Worm (Caenorhabditis elegans) whole organism, young adult: Measurements from ENCODE around the gene srxa-10.

ENCODE experiments used
- B0035.1 ChIP-seq: sonication (generic microtip); optimal IDR thresholded peaks from 2 replicates; lab custom pipeline; 2016; ENCODE audit warnings: missing genetic modification characterization, mild to moderate bottlenecking, missing compliant biosample characterization, missing genotype, missing genetic modification reagents
- C17E4.6 ChIP-seq: fragments of 200-800 bp; sonication (Bioruptor generic); IDR thresholded peaks from 2 replicates; pipeline ENCODE4 v1.3.6; 2022; ENCODE audit warnings: missing genetic modification reagents, missing genetic modification characterization, missing compliant biosample characterization
- F33H1.4 ChIP-seq: fragments of 200-800 bp; sonication (Bioruptor generic); IDR thresholded peaks from 2 replicates; pipeline ENCODE4 v1.3.6; 2022; ENCODE audit warnings: missing genetic modification reagents, missing genetic modification characterization, missing compliant biosample characterization
- F37B4.10 ChIP-seq: fragments of 200-800 bp; sonication (Bioruptor generic); IDR thresholded peaks from 2 replicates; pipeline ENCODE4 v1.3.6; 2022; ENCODE audit warnings: missing genetic modification characterization, missing compliant biosample characterization
- K11D2.4 ChIP-seq: fragments of 200-800 bp; sonication (Bioruptor generic); IDR thresholded peaks from 2 replicates; pipeline ENCODE4 v1.3.6; 2022; ENCODE audit warnings: missing genetic modification reagents, missing genetic modification characterization, missing compliant biosample characterization
- K12H6.12 ChIP-seq: fragments of 200-800 bp; sonication (Bioruptor generic); optimal IDR thresholded peaks from 2 replicates; lab custom pipeline; 2018; ENCODE audit warnings: mild to moderate bottlenecking, missing genetic modification characterization, missing compliant biosample characterization
- T07F8.4 ChIP-seq: sonication (generic microtip); optimal IDR thresholded peaks from 2 replicates; lab custom pipeline; 2016; ENCODE audit warnings: mild to moderate bottlenecking, missing genetic modification characterization, moderate library complexity, missing compliant biosample characterization
- Y53G8AR.9 ChIP-seq: fragments of 200-800 bp; sonication (Bioruptor generic); conservative IDR thresholded peaks from 2 replicates; pipeline ENCODE4 v1.3.6; 2022; ENCODE audit warnings: missing genetic modification reagents, missing genetic modification characterization, missing compliant biosample characterization
- Y67H2A.10 ChIP-seq: fragments of 200-800 bp; sonication (Bioruptor generic); conservative IDR thresholded peaks from 2 replicates; pipeline ENCODE4 v1.3.6; 2022; ENCODE audit warnings: missing genetic modification reagents, missing genetic modification characterization, missing compliant biosample characterization
- akir-1 ChIP-seq: fragments of 200-800 bp; sonication (Bioruptor generic); optimal IDR thresholded peaks from 2 replicates; lab custom pipeline; 2018; ENCODE audit warnings: mild to moderate bottlenecking, missing genetic modification characterization, moderate library complexity, missing compliant biosample characterization
- attf-3 ChIP-seq: fragments of 200-800 bp; sonication (Bioruptor generic); conservative IDR thresholded peaks from 2 replicates; pipeline ENCODE4 v1.3.6; 2022; ENCODE audit warnings: missing genetic modification reagents, missing genetic modification characterization, missing compliant biosample characterization
- bed-2 ChIP-seq: fragments of 200-800 bp; sonication (Bioruptor generic); IDR thresholded peaks from 2 replicates; pipeline ENCODE4 v1.3.6; 2022; ENCODE audit warnings: missing genetic modification reagents, missing genetic modification characterization, missing compliant biosample characterization
- ccch-3 ChIP-seq: fragments of 200-800 bp; sonication (Bioruptor generic); optimal IDR thresholded peaks from 2 replicates; lab custom pipeline; 2018; ENCODE audit warnings: mild to moderate bottlenecking, missing genetic modification characterization, missing compliant biosample characterization
- cebp-2 ChIP-seq: fragments of 200-800 bp; sonication (Bioruptor generic); IDR thresholded peaks from 2 replicates; pipeline ENCODE4 v1.3.6; 2022; ENCODE audit warnings: missing genetic modification characterization, missing compliant biosample characterization
- ceh-100 ChIP-seq: fragments of 200-800 bp; sonication (Bioruptor generic); IDR thresholded peaks from 2 replicates; pipeline ENCODE4 v1.3.6; 2022; ENCODE audit warnings: missing genetic modification reagents, missing genetic modification characterization, missing compliant biosample characterization
- ceh-27 ChIP-seq: fragments of 200-800 bp; sonication (Bioruptor generic); optimal IDR thresholded peaks from 2 replicates; lab custom pipeline; 2018; ENCODE audit warnings: mild to moderate bottlenecking, missing genetic modification characterization, moderate library complexity, missing compliant biosample characterization
- ceh-40 ChIP-seq: fragments of 200-800 bp; sonication (Bioruptor generic); IDR thresholded peaks from 2 replicates; pipeline ENCODE4 v1.3.6; 2022; ENCODE audit warnings: missing genetic modification characterization, missing compliant biosample characterization
- ceh-79 ChIP-seq: sonication (generic microtip); optimal IDR thresholded peaks from 2 replicates; lab custom pipeline; 2017; ENCODE audit warnings: mild to moderate bottlenecking, missing genetic modification characterization, missing compliant biosample characterization
- die-1 ChIP-seq: sonication (generic microtip); optimal IDR thresholded peaks from 2 replicates; lab custom pipeline; 2016; ENCODE audit warnings: missing genotype, mild to moderate bottlenecking, missing genetic modification characterization, missing compliant biosample characterization
- dox-1 ChIP-seq: fragments of 200-800 bp; sonication (Bioruptor generic); IDR thresholded peaks from 2 replicates; pipeline ENCODE4 v1.3.6; 2022; ENCODE audit warnings: missing genetic modification reagents, missing genetic modification characterization, missing compliant biosample characterization
- dpff-1 ChIP-seq: sonication (generic microtip); optimal IDR thresholded peaks from 2 replicates; lab custom pipeline; 2017; ENCODE audit warnings: mild to moderate bottlenecking, missing genetic modification characterization, missing compliant biosample characterization
- efl-1 ChIP-seq: fragments of 150-350 bp; optimal IDR thresholded peaks from 2 replicates; lab custom pipeline; 2014; ENCODE audit warnings: missing biosample characterization, missing genetic modification reagents, missing genetic modification characterization
- egl-44 ChIP-seq: fragments of 200-800 bp; sonication (Bioruptor generic); IDR thresholded peaks from 2 replicates; pipeline ENCODE4 v1.3.6; 2022; ENCODE audit warnings: missing genetic modification reagents, missing genetic modification characterization, missing compliant biosample characterization
- ekl-4 ChIP-seq: fragments of 200-800 bp; sonication (Bioruptor generic); IDR thresholded peaks from 2 replicates; pipeline ENCODE4 v1.3.6; 2022; ENCODE audit warnings: missing genetic modification reagents, missing genetic modification characterization, missing compliant biosample characterization
- ets-4 ChIP-seq: fragments of 200-800 bp; sonication (Bioruptor generic); optimal IDR thresholded peaks from 2 replicates; lab custom pipeline; 2018; ENCODE audit warnings: mild to moderate bottlenecking, missing genetic modification characterization, missing compliant biosample characterization
- fkh-3 ChIP-seq: sonication (generic microtip); optimal IDR thresholded peaks from 2 replicates; lab custom pipeline; 2016; ENCODE audit warnings: mild to moderate bottlenecking, missing genetic modification characterization, missing compliant biosample characterization
- hlh-12 ChIP-seq: sonication (generic microtip); optimal IDR thresholded peaks from 2 replicates; lab custom pipeline; 2016; ENCODE audit warnings: missing genetic modification characterization, missing compliant biosample characterization
- hlh-26 ChIP-seq: fragments of 200-800 bp; sonication (Bioruptor generic); conservative IDR thresholded peaks from 2 replicates; pipeline ENCODE4 v1.3.6; 2022; ENCODE audit warnings: missing genetic modification reagents, missing genetic modification characterization, missing compliant biosample characterization
- hmg-20 ChIP-seq: fragments of 200-800 bp; sonication (Bioruptor generic); IDR thresholded peaks from 2 replicates; pipeline ENCODE4 v1.3.6; 2022; ENCODE audit warnings: missing genetic modification reagents, missing genetic modification characterization, missing compliant biosample characterization
- hsf-1 ChIP-seq: fragments of 200-800 bp; sonication (Bioruptor generic); IDR thresholded peaks from 2 replicates; pipeline ENCODE4 v1.3.6; 2022; ENCODE audit warnings: missing genetic modification reagents, missing genetic modification characterization, missing compliant biosample characterization
- lag-1 ChIP-seq: fragments of 200-800 bp; sonication (Bioruptor generic); IDR thresholded peaks from 2 replicates; pipeline ENCODE4 v1.3.6; 2022; ENCODE audit warnings: missing genetic modification reagents, missing genetic modification characterization, missing compliant biosample characterization
- lin-26 ChIP-seq: fragments of 200-800 bp; sonication (Bioruptor generic); IDR thresholded peaks from 2 replicates; pipeline ENCODE4 v1.3.6; 2022; ENCODE audit warnings: missing genetic modification reagents, missing genetic modification characterization, missing compliant biosample characterization
- lin-40 ChIP-seq: sonication (generic microtip); optimal IDR thresholded peaks from 2 replicates; lab custom pipeline; 2016; ENCODE audit warnings: missing genetic modification characterization, mild to moderate bottlenecking, missing compliant biosample characterization, missing genotype, missing genetic modification reagents
- lin-54 ChIP-seq: fragments of 200-800 bp; sonication (Bioruptor generic); optimal IDR thresholded peaks from 2 replicates; lab custom pipeline; 2018; ENCODE audit warnings: mild to moderate bottlenecking, missing genetic modification characterization, missing compliant biosample characterization
- lsy-27 ChIP-seq: sonication (generic microtip); optimal IDR thresholded peaks from 2 replicates; lab custom pipeline; 2017; ENCODE audit warnings: missing genetic modification characterization, mild to moderate bottlenecking, missing compliant biosample characterization, antibody characterized with exemption, missing genotype, borderline replicate concordance; ENCODE audit not compliant: insufficient read depth
- mel-28 ChIP-seq: sonication (generic microtip); optimal IDR thresholded peaks from 2 replicates; lab custom pipeline; 2016; ENCODE audit warnings: borderline replicate concordance, mild to moderate bottlenecking, missing genetic modification characterization, missing compliant biosample characterization
- mes-4 ChIP-seq: sonication (generic microtip); optimal IDR thresholded peaks from 2 replicates; lab custom pipeline; 2016; ENCODE audit warnings: missing genotype, missing genetic modification characterization, missing compliant biosample characterization
- mxl-1 ChIP-seq: sonication (generic microtip); optimal IDR thresholded peaks from 2 replicates; lab custom pipeline; 2016; ENCODE audit warnings: missing genetic modification characterization, missing compliant biosample characterization
- nfyb-1 ChIP-seq: fragments of 200-800 bp; sonication (Bioruptor generic); IDR thresholded peaks from 2 replicates; pipeline ENCODE4 v1.3.6; 2022; ENCODE audit warnings: missing genetic modification reagents, missing genetic modification characterization, missing compliant biosample characterization
- nhr-27 ChIP-seq: fragments of 200-800 bp; sonication (Bioruptor generic); optimal IDR thresholded peaks from 2 replicates; lab custom pipeline; 2018; ENCODE audit warnings: mild to moderate bottlenecking, missing genetic modification characterization, moderate library complexity, missing compliant biosample characterization
- pha-4 ChIP-seq: fragments of 150-350 bp; sonication (generic microtip); optimal IDR thresholded peaks from 2 replicates; lab custom pipeline; 2014; ENCODE audit warnings: missing biosample characterization, missing genetic modification reagents, missing genetic modification characterization
- rcor-1 ChIP-seq: fragments of 200-800 bp; sonication (Bioruptor generic); IDR thresholded peaks from 2 replicates; pipeline ENCODE4 v1.3.6; 2022; ENCODE audit warnings: missing genetic modification reagents, missing genetic modification characterization, missing compliant biosample characterization
- repo-1 ChIP-seq: sonication (generic microtip); optimal IDR thresholded peaks from 2 replicates; lab custom pipeline; 2017; ENCODE audit warnings: mild to moderate bottlenecking, missing genetic modification characterization, missing compliant biosample characterization
- rpc-1 ChIP-seq, 2 experiments: fragments of 150-350 bp in 1 of 2; sonication (generic microtip) in 1 of 2; optimal IDR thresholded peaks; 2 replicates each; lab custom pipeline; 2014 to 2018; ENCODE audit warnings: missing biosample characterization in 1 of 2, missing genetic modification characterization in 1 of 2, missing genetic modification reagents in 1 of 2, missing genotype in 1 of 2
- tbp1 ChIP-seq: fragments of 200-800 bp; sonication (Bioruptor generic); optimal IDR thresholded peaks from 2 replicates; lab custom pipeline; 2018; ENCODE audit warnings: mild to moderate bottlenecking, missing genetic modification characterization, missing compliant biosample characterization
- tlf-1 ChIP-seq: fragments of 200-800 bp; sonication (Bioruptor generic); optimal IDR thresholded peaks from 2 replicates; lab custom pipeline; 2018; ENCODE audit warnings: mild to moderate bottlenecking, missing genetic modification characterization, missing compliant biosample characterization
- unc-62 ChIP-seq: fragments of 150-350 bp; optimal IDR thresholded peaks from 2 replicates; lab custom pipeline; 2014; ENCODE audit warnings: missing biosample characterization, missing genetic modification reagents, missing genetic modification characterization
- ztf-6 ChIP-seq: fragments of 200-800 bp; sonication (Bioruptor generic); IDR thresholded peaks from 2 replicates; pipeline ENCODE4 v1.3.6; 2022; ENCODE audit warnings: missing genetic modification reagents, missing genetic modification characterization, missing compliant biosample characterization

srxa-10 gene

ce11 chrIII:9827163-9827951 is 31.0 kb upstream of the srxa-10 start, which contains the start of the genes ZK632.10 and ZK632.11 (continued):
- no peak for TF ChIP-seq die-1
- no peak for TF ChIP-seq lin-40
- TF ChIP-seq dpff-1 (tag; lab: Kevin White, UChicago), result no peak
- no peak for TF ChIP-seq efl-1 (GFP tag; lab: Kevin White, UChicago)
- TF ChIP-seq F33H1.4, result peak; percentile 66
- TF ChIP-seq K12H6.12 (tag; lab: Kevin White, UChicago), result peak; percentile 59
- TF ChIP-seq C17E4.6 (GFP tag; lab: Robert Waterston, UW), result no peak
- 0 out of 2 replicates have a peak, but pooled peaks have one; percentile 20 for TF ChIP-seq dox-1 (GFP tag; lab: Robert Waterston, UW)
- no peak for TF ChIP-seq attf-3 (GFP tag; lab: Robert Waterston, UW)
- TF ChIP-seq rcor-1 (GFP tag; lab: Robert Waterston, UW), result peak; percentile 50; the same call in 1 of the 2 replicates
- TF ChIP-seq ceh-100 (GFP tag; lab: Robert Waterston, UW), result no peak
- no peak for TF ChIP-seq mxl-1 (tag; lab: Kevin White, UChicago)
- TF ChIP-seq bed-2 (GFP tag; lab: Robert Waterston, UW), result no peak
- no peak for TF ChIP-seq lin-26 (GFP tag; lab: Robert Waterston, UW)
- TF ChIP-seq cebp-2 (GFP tag; lab: Robert Waterston, UW), result no peak
- TF ChIP-seq repo-1 (tag; lab: Kevin White, UChicago), result no peak
- TF ChIP-seq hmg-20 (GFP tag; lab: Robert Waterston, UW), result no peak
- TF ChIP-seq mes-4 (tag; lab: Kevin White, UChicago), result no peak
- peak; percentile 20 for TF ChIP-seq ceh-27 (GFP tag; lab: Kevin White, UChicago)
- no peak for TF ChIP-seq tlf-1 (GFP tag; lab: Kevin White, UChicago)
- no peak for TF ChIP-seq T07F8.4 (tag; lab: Kevin White, UChicago)
- no peak for TF ChIP-seq hlh-12 (tag; lab: Kevin White, UChicago)
- TF ChIP-seq rpc-1 (optimal IDR thresholded peaks at IDR 0.05; lab: Kevin White, UChicago), result no peak
- TF ChIP-seq rpc-1 (tag; optimal IDR thresholded peaks at IDR 0.05; lab: Kevin White, UChicago), result no peak
- TF ChIP-seq hsf-1 (GFP tag; lab: Robert Waterston, UW), result no peak
- no peak for TF ChIP-seq ccch-3 (GFP tag; lab: Kevin White, UChicago)
- no peak for TF ChIP-seq lag-1
- TF ChIP-seq K11D2.4 (GFP tag; lab: Robert Waterston, UW), result no peak
- TF ChIP-seq lin-54 (GFP tag; lab: Kevin White, UChicago), result peak; percentile 31
- TF ChIP-seq B0035.1 (tag; lab: Kevin White, UChicago), result no peak
- no peak for TF ChIP-seq lsy-27 (tag; lab: Kevin White, UChicago)
- no peak for TF ChIP-seq fkh-3 (tag; lab: Kevin White, UChicago)
- TF ChIP-seq ekl-4 (GFP tag; lab: Robert Waterston, UW), result no peak
- TF ChIP-seq ceh-40 (GFP tag; lab: Robert Waterston, UW), result no peak
- TF ChIP-seq egl-44 (GFP tag; lab: Robert Waterston, UW), result no peak
- no peak for TF ChIP-seq nhr-27 (tag; lab: Kevin White, UChicago)
- no peak for TF ChIP-seq ztf-6 (GFP tag; lab: Robert Waterston, UW)
- no peak for TF ChIP-seq pha-4 (tag; lab: Kevin White, UChicago)
- TF ChIP-seq tbp1, result no peak
- TF ChIP-seq mel-28 (tag; lab: Kevin White, UChicago), result no peak
- no peak for TF ChIP-seq hlh-26 (GFP tag; lab: Robert Waterston, UW)
- TF ChIP-seq Y67H2A.10 (GFP tag; lab: Robert Waterston, UW), result no peak
- peak; percentile 39; the same call in 1 of the 2 replicates for TF ChIP-seq Y53G8AR.9 (GFP tag; lab: Robert Waterston, UW)
- no peak for TF ChIP-seq unc-62
- TF ChIP-seq ceh-79 (tag; lab: Kevin White, UChicago), result no peak
- no peak for TF ChIP-seq F37B4.10 (GFP tag; lab: Robert Waterston, UW)
- no peak for TF ChIP-seq akir-1 (GFP tag; lab: Kevin White, UChicago)
- TF ChIP-seq nfyb-1 (GFP tag; lab: Robert Waterston, UW), result peak; percentile 49; the same call in 1 of the 2 replicates
- no peak for TF ChIP-seq ets-4 (GFP tag; lab: Kevin White, UChicago)
